Worm (Caenorhabditis elegans) whole organism, L2 larva: Measurements from ENCODE around the gene ZK470.4.

Source experiments
- C34F6.9 ChIP-seq: fragments of 150-350 bp; optimal IDR thresholded peaks from 2 replicates; lab custom pipeline; 2014; ENCODE audit warnings: missing biosample characterization, missing genetic modification characterization
- F13H6.1 ChIP-seq: sonication (generic microtip); optimal IDR thresholded peaks from 2 replicates; lab custom pipeline; 2016; ENCODE audit warnings: missing genetic modification characterization, missing compliant biosample characterization
- R02D3.7 ChIP-seq: fragments of 150-350 bp; optimal IDR thresholded peaks from 2 replicates; lab custom pipeline; 2014; ENCODE audit warnings: missing biosample characterization, missing genetic modification characterization
- Y55F3AM.14 ChIP-seq: fragments of 200-800 bp; sonication (Bioruptor generic); optimal IDR thresholded peaks from 2 replicates; lab custom pipeline; 2018; ENCODE audit warnings: mild to moderate bottlenecking, missing genetic modification characterization, missing compliant biosample characterization
- ZK546.5 ChIP-seq: sonication (generic microtip); optimal IDR thresholded peaks from 2 replicates; lab custom pipeline; 2017; ENCODE audit warnings: missing biosample characterization, missing genetic modification characterization
- alr-1 ChIP-seq: fragments of 150-350 bp; optimal IDR thresholded peaks from 2 replicates; lab custom pipeline; 2014; ENCODE audit warnings: missing biosample characterization, missing genetic modification characterization
- aly-2 ChIP-seq: fragments of 150-350 bp; optimal IDR thresholded peaks from 2 replicates; lab custom pipeline; 2014; ENCODE audit warnings: missing biosample characterization, missing genetic modification characterization
- ama-1 ChIP-seq: fragments of 150-350 bp; optimal IDR thresholded peaks from 2 replicates; lab custom pipeline; 2018; ENCODE audit warnings: inconsistent platforms
- blmp-1 ChIP-seq: sonication (generic microtip); optimal IDR thresholded peaks from 2 replicates; lab custom pipeline; 2017; ENCODE audit warnings: missing genetic modification characterization, mild to moderate bottlenecking, missing compliant biosample characterization, antibody characterized with exemption, moderate library complexity; ENCODE audit not compliant: insufficient read depth
- ceh-16 ChIP-seq: fragments of 150-350 bp; optimal IDR thresholded peaks from 2 replicates; lab custom pipeline; 2014; ENCODE audit warnings: missing biosample characterization, missing genetic modification characterization
- ceh-82 ChIP-seq: fragments of 150-350 bp; optimal IDR thresholded peaks from 2 replicates; lab custom pipeline; 2014; ENCODE audit warnings: missing biosample characterization, missing genetic modification characterization
- crh-2 ChIP-seq: sonication (generic microtip); optimal IDR thresholded peaks from 2 replicates; lab custom pipeline; 2017; ENCODE audit warnings: missing biosample characterization, missing genetic modification characterization
- dmd-4 ChIP-seq: sonication (generic microtip); optimal IDR thresholded peaks from 2 replicates; lab custom pipeline; 2017; ENCODE audit warnings: missing biosample characterization, missing genetic modification characterization
- egl-27 ChIP-seq: sonication (generic microtip); optimal IDR thresholded peaks from 3 replicates; lab custom pipeline; 2017; ENCODE audit warnings: missing biosample characterization, missing genetic modification reagents, missing genetic modification characterization
- elt-1 ChIP-seq: fragments of 150-350 bp; optimal IDR thresholded peaks from 2 replicates; lab custom pipeline; 2014; ENCODE audit warnings: missing biosample characterization, missing genetic modification characterization
- elt-3 ChIP-seq: sonication (generic microtip); optimal IDR thresholded peaks from 2 replicates; lab custom pipeline; 2017; ENCODE audit warnings: missing biosample characterization, missing genetic modification characterization
- fos-1 ChIP-seq: fragments of 150-350 bp; optimal IDR thresholded peaks from 2 replicates; lab custom pipeline; 2014; ENCODE audit warnings: missing biosample characterization, missing genetic modification characterization
- gmeb-1 ChIP-seq: fragments of 150-350 bp; optimal IDR thresholded peaks from 2 replicates; lab custom pipeline; 2014; ENCODE audit warnings: missing biosample characterization, missing genetic modification characterization
- lin-11 ChIP-seq: fragments of 150-350 bp; sonication (generic microtip); optimal IDR thresholded peaks from 2 replicates; lab custom pipeline; 2014; ENCODE audit warnings: missing biosample characterization, missing genetic modification characterization, inconsistent platforms, mixed read lengths
- lin-13 ChIP-seq: fragments of 150-350 bp; optimal IDR thresholded peaks from 2 replicates; lab custom pipeline; 2014; ENCODE audit warnings: missing biosample characterization, missing genetic modification reagents, missing genetic modification characterization
- lin-39 ChIP-seq: fragments of 150-350 bp; optimal IDR thresholded peaks from 2 replicates; lab custom pipeline; 2014; ENCODE audit warnings: missing biosample characterization, missing genetic modification reagents, missing genetic modification characterization
- lsy-2 ChIP-seq, 2 experiments: fragments of 150-350 bp in 1 of 2; sonication (generic microtip) in 1 of 2; optimal IDR thresholded peaks; 2 replicates each; lab custom pipeline; 2014 to 2017; ENCODE audit warnings: missing biosample characterization in 2 of 2, missing genetic modification characterization in 2 of 2
- mab-5 ChIP-seq: fragments of 150-350 bp; optimal IDR thresholded peaks from 2 replicates; lab custom pipeline; 2014; ENCODE audit warnings: missing biosample characterization, missing genetic modification characterization
- mbf-1 ChIP-seq: sonication (generic microtip); optimal IDR thresholded peaks from 2 replicates; lab custom pipeline; 2017; ENCODE audit warnings: missing biosample characterization, missing genetic modification characterization
- mdl-1 ChIP-seq, 2 experiments: fragments of 150-350 bp in 1 of 2; sonication (generic microtip) in 1 of 2; optimal IDR thresholded peaks; 2 replicates each; lab custom pipeline; 2017; ENCODE audit warnings: missing biosample characterization in 2 of 2, missing genetic modification characterization in 2 of 2
- nhr-10 ChIP-seq: sonication (generic microtip); optimal IDR thresholded peaks from 2 replicates; lab custom pipeline; 2017; ENCODE audit warnings: missing biosample characterization, missing genetic modification characterization
- nhr-11 ChIP-seq: fragments of 150-350 bp; optimal IDR thresholded peaks from 2 replicates; lab custom pipeline; 2014; ENCODE audit warnings: missing biosample characterization, missing genetic modification characterization
- nhr-12 ChIP-seq: fragments of 150-350 bp; optimal IDR thresholded peaks from 2 replicates; lab custom pipeline; 2014; ENCODE audit warnings: missing biosample characterization, missing genetic modification characterization
- nhr-129 ChIP-seq: fragments of 150-350 bp; optimal IDR thresholded peaks from 2 replicates; lab custom pipeline; 2014; ENCODE audit warnings: missing biosample characterization, missing genetic modification characterization
- nhr-21 ChIP-seq: fragments of 150-350 bp; optimal IDR thresholded peaks from 2 replicates; lab custom pipeline; 2014; ENCODE audit warnings: missing biosample characterization, missing genetic modification characterization
- nhr-23 ChIP-seq: fragments of 150-350 bp; optimal IDR thresholded peaks from 2 replicates; lab custom pipeline; 2014; ENCODE audit warnings: missing biosample characterization, missing genetic modification reagents, missing genetic modification characterization
- nhr-237 ChIP-seq: fragments of 150-350 bp; optimal IDR thresholded peaks from 2 replicates; lab custom pipeline; 2014; ENCODE audit warnings: missing biosample characterization, missing genetic modification characterization
- nhr-25 ChIP-seq: fragments of 150-350 bp; sonication (generic microtip); optimal IDR thresholded peaks from 3 replicates; lab custom pipeline; 2014; ENCODE audit warnings: missing biosample characterization, missing genetic modification characterization
- nhr-6 ChIP-seq: fragments of 150-350 bp; optimal IDR thresholded peaks from 2 replicates; lab custom pipeline; 2014; ENCODE audit warnings: missing biosample characterization, missing genetic modification characterization
- nhr-77 ChIP-seq: fragments of 150-350 bp; optimal IDR thresholded peaks from 2 replicates; lab custom pipeline; 2014; ENCODE audit warnings: missing biosample characterization, missing genetic modification characterization
- peb-1 ChIP-seq: fragments of 150-350 bp; optimal IDR thresholded peaks from 2 replicates; lab custom pipeline; 2014; ENCODE audit warnings: missing biosample characterization, missing genetic modification characterization
- sem-4 ChIP-seq: fragments of 150-350 bp; optimal IDR thresholded peaks from 2 replicates; lab custom pipeline; 2014; ENCODE audit warnings: missing biosample characterization, missing genetic modification reagents, missing genetic modification characterization
- skn-1 ChIP-seq: sonication (generic microtip); optimal IDR thresholded peaks from 2 replicates; lab custom pipeline; 2017; ENCODE audit warnings: missing biosample characterization, missing genetic modification characterization
- sma-3 ChIP-seq: sonication (generic microtip); optimal IDR thresholded peaks from 2 replicates; lab custom pipeline; 2016; ENCODE audit warnings: missing genetic modification reagents, missing genetic modification characterization, missing compliant biosample characterization
- sma-9 ChIP-seq, 2 experiments: fragments of 150-350 bp in 1 of 2; sonication (generic microtip) in 1 of 2; optimal IDR thresholded peaks; 2 replicates each; lab custom pipeline; 2014 to 2016; ENCODE audit warnings: missing genetic modification characterization in 2 of 2, mild to moderate bottlenecking in 1 of 2, missing biosample characterization in 1 of 2, missing compliant biosample characterization in 1 of 2, missing genetic modification reagents in 1 of 2, moderate library complexity in 1 of 2
- snpc-4 ChIP-seq: fragments of 150-350 bp; optimal IDR thresholded peaks from 2 replicates; lab custom pipeline; 2014; ENCODE audit warnings: missing biosample characterization, missing genetic modification characterization
- unc-39 ChIP-seq: fragments of 150-350 bp; optimal IDR thresholded peaks from 2 replicates; lab custom pipeline; 2014; ENCODE audit warnings: missing biosample characterization, missing genetic modification characterization
- unc-55 ChIP-seq: fragments of 150-350 bp; sonication (generic microtip); optimal IDR thresholded peaks from 3 replicates; lab custom pipeline; 2014; ENCODE audit warnings: missing biosample characterization, missing genetic modification reagents, missing genetic modification characterization
- unc-62 ChIP-seq: fragments of 150-350 bp; optimal IDR thresholded peaks from 2 replicates; lab custom pipeline; 2014; ENCODE audit warnings: missing biosample characterization, missing genetic modification reagents, missing genetic modification characterization
- zag-1 ChIP-seq: fragments of 150-350 bp; optimal IDR thresholded peaks from 2 replicates; lab custom pipeline; 2014; ENCODE audit warnings: missing biosample characterization, missing genetic modification characterization
- ztf-1 ChIP-seq: fragments of 200-800 bp; sonication (Bioruptor generic); conservative IDR thresholded peaks from 2 replicates; pipeline ENCODE4 v1.3.6; 2022; ENCODE audit warnings: missing genetic modification characterization, missing compliant biosample characterization
- ztf-11 ChIP-seq: sonication (generic microtip); optimal IDR thresholded peaks from 2 replicates; lab custom pipeline; 2017; ENCODE audit warnings: missing biosample characterization, missing genetic modification characterization
- ztf-4 ChIP-seq: fragments of 150-350 bp; optimal IDR thresholded peaks from 2 replicates; lab custom pipeline; 2014; ENCODE audit warnings: missing biosample characterization, missing genetic modification characterization

ZK470.4 gene

DNA sequence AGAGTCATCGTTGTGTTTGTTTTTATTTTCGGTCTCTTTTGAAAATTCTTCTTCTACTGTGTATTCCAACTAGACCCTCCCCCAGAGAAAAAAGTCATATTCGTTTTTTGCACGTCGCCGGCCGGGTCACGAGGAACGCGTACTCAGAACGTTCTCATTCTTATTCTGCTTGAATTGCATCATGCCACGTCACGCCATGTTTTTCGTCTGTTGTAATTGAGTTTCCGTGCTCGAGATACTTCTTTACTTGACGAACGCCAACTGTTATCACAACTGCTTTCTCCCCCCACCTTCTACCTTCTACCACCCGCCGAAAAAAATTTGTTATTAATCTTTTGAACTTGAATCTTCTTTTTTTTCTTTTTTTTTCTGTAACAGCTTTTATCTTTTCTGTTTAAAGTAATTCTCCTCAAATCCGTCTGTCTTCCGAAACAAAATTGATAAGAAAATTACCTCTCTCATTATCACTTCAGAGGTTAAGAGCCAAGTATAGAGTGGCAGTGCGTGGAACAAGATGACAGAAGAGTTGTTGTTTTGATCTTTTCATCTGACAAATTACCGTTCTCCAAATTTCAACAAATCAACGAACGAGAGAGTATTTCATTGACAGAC is 3.2 kb upstream of the ZK470.4 start:
- TF ChIP-seq sma-9 (GFP tag; optimal IDR thresholded peaks at IDR 0.05; lab: Kevin White, UChicago), result peak; percentile 74
- no peak for TF ChIP-seq sma-9 (tag; optimal IDR thresholded peaks at IDR 0.05; lab: Kevin White, UChicago)
- TF ChIP-seq ceh-16 (tag; lab: Kevin White, UChicago), result no peak
- TF ChIP-seq Y55F3AM.14, result no peak
- TF ChIP-seq nhr-129 (tag; lab: Kevin White, UChicago), result peak; percentile 99
- peak; percentile 74 for TF ChIP-seq lin-11 (tag; lab: Kevin White, UChicago)
- no peak for TF ChIP-seq ztf-1 (GFP tag; lab: Robert Waterston, UW)
- TF ChIP-seq nhr-6 (tag; lab: Kevin White, UChicago), result peak; percentile 42
- TF ChIP-seq ztf-4 (tag; lab: Kevin White, UChicago), result peak; percentile 80
- no peak for TF ChIP-seq skn-1 (tag; lab: Kevin White, UChicago)
- TF ChIP-seq alr-1 (tag; lab: Kevin White, UChicago), result no peak
- peak; percentile 99 for TF ChIP-seq crh-2 (tag; lab: Kevin White, UChicago)
- TF ChIP-seq nhr-21 (tag; lab: Kevin White, UChicago), result peak; percentile 36
- TF ChIP-seq C34F6.9 (tag; lab: Kevin White, UChicago), result peak; percentile 61
- TF ChIP-seq fos-1, result peak; percentile 35
- peak in 1 of 2 experiments; percentile 64 for TF ChIP-seq lsy-2 (tag; optimal IDR thresholded peaks at IDR 0.05; lab: Kevin White, UChicago)
- no peak for TF ChIP-seq R02D3.7
- no peak for TF ChIP-seq mbf-1 (tag; lab: Kevin White, UChicago)
- no peak for TF ChIP-seq ztf-11 (tag; lab: Kevin White, UChicago)

DNA sequence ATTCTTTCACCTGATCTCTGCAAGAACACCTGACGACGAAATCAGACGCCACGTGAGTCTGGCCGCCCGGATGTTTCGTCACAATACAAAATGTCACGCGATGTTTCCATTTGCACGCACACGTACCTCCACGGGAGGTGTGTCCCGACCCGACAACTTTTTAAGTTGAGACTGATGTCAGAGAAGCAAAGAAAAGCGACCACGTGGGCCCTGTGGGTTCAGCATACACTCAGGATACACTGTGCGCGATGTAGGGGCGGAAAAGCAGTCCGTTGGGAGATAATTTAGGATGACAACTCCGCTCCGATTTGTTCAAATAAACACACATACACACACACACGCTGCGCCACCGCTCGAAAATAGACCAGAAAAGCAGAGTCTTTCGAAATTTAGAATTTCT is 2.6 kb upstream of the ZK470.4 start:
- TF ChIP-seq nhr-237 (tag; lab: Kevin White, UChicago), result peak; percentile 11
- peak; percentile 91 for TF ChIP-seq nhr-25 (tag; lab: Kevin White, UChicago)
- peak; percentile 100 for TF ChIP-seq sma-9 (GFP tag; optimal IDR thresholded peaks at IDR 0.05; lab: Kevin White, UChicago)
- TF ChIP-seq sma-9 (tag; optimal IDR thresholded peaks at IDR 0.05; lab: Kevin White, UChicago), result peak; percentile 74
- TF ChIP-seq mab-5 (tag; lab: Kevin White, UChicago), result peak; percentile 50
- TF ChIP-seq ztf-4 (tag; lab: Kevin White, UChicago), result peak; percentile 96
- no peak for TF ChIP-seq lin-39 (tag; lab: Kevin White, UChicago)
- TF ChIP-seq egl-27, result no peak
- no peak for TF ChIP-seq nhr-10
- TF ChIP-seq nhr-21 (tag; lab: Kevin White, UChicago), result peak; percentile 86
- no peak for TF ChIP-seq ceh-16 (tag; lab: Kevin White, UChicago)
- no peak for TF ChIP-seq ama-1 (lab: Kevin White, UChicago)
- TF ChIP-seq nhr-11 (tag; lab: Kevin White, UChicago), result no peak
- TF ChIP-seq aly-2 (tag; lab: Kevin White, UChicago), result no peak
- no peak for TF ChIP-seq nhr-6 (tag; lab: Kevin White, UChicago)
- TF ChIP-seq sem-4 (tag; lab: Kevin White, UChicago), result peak; percentile 89
- no peak for TF ChIP-seq ZK546.5 (tag; lab: Kevin White, UChicago)
- no peak for TF ChIP-seq fos-1
- no peak for TF ChIP-seq nhr-23
- no peak for TF ChIP-seq alr-1 (tag; lab: Kevin White, UChicago)
- peak; percentile 22 for TF ChIP-seq unc-55
- TF ChIP-seq nhr-12 (tag; lab: Kevin White, UChicago), result peak; percentile 27
- TF ChIP-seq skn-1 (tag; lab: Kevin White, UChicago), result no peak
- TF ChIP-seq elt-1 (tag; lab: Kevin White, UChicago), result no peak
- TF ChIP-seq zag-1 (tag; lab: Kevin White, UChicago), result peak; percentile 17
- TF ChIP-seq unc-39, result no peak
- no peak for TF ChIP-seq peb-1 (tag; lab: Kevin White, UChicago)
- TF ChIP-seq unc-62 (GFP tag; lab: Kevin White, UChicago), result no peak
- peak; percentile 87 for TF ChIP-seq sma-3
- TF ChIP-seq elt-3, result no peak
- peak in 1 of 2 experiments; percentile 82 for TF ChIP-seq lsy-2 (tag; optimal IDR thresholded peaks at IDR 0.05; lab: Kevin White, UChicago)
- TF ChIP-seq R02D3.7, result no peak
- TF ChIP-seq nhr-129 (tag; lab: Kevin White, UChicago), result peak; percentile 92
- peak; percentile 85 for TF ChIP-seq lin-11 (tag; lab: Kevin White, UChicago)
- peak; percentile 80 to 93 for TF ChIP-seq mdl-1 (tag; optimal IDR thresholded peaks at IDR 0.05; lab: Kevin White, UChicago)
- TF ChIP-seq dmd-4, result no peak
- TF ChIP-seq F13H6.1 (tag; lab: Kevin White, UChicago), result peak; percentile 92
- peak; percentile 20 for TF ChIP-seq snpc-4
- no peak for TF ChIP-seq ztf-11 (tag; lab: Kevin White, UChicago)
- TF ChIP-seq Y55F3AM.14, result peak; percentile 50
- peak; percentile 68 for TF ChIP-seq gmeb-1 (tag; lab: Kevin White, UChicago)
- TF ChIP-seq nhr-77, result no peak
- TF ChIP-seq ztf-1 (GFP tag; lab: Robert Waterston, UW), result no peak
- TF ChIP-seq mbf-1 (tag; lab: Kevin White, UChicago), result no peak
- TF ChIP-seq ceh-82 (tag; lab: Kevin White, UChicago), result no peak
- TF ChIP-seq lin-13 (GFP tag; lab: Kevin White, UChicago), result peak; percentile 39
- TF ChIP-seq crh-2 (tag; lab: Kevin White, UChicago), result peak; percentile 74
- TF ChIP-seq C34F6.9 (tag; lab: Kevin White, UChicago), result peak; percentile 74
- no peak for TF ChIP-seq blmp-1 (tag; lab: Kevin White, UChicago)
